Worm (Caenorhabditis elegans) whole organism, young adult: Measurements from ENCODE around the gene T24A6.7.

Source experiments
- C17E4.6 ChIP-seq: fragments of 200-800 bp; sonication (Bioruptor generic); IDR thresholded peaks from 2 replicates; pipeline ENCODE4 v1.3.6; 2022; ENCODE audit warnings: missing genetic modification reagents, missing genetic modification characterization, missing compliant biosample characterization
- F22D6.2 ChIP-seq: sonication (generic microtip); optimal IDR thresholded peaks from 2 replicates; lab custom pipeline; 2016; ENCODE audit warnings: mild to moderate bottlenecking, missing genetic modification characterization, missing compliant biosample characterization
- F23B12.7 ChIP-seq: sonication (generic microtip); optimal IDR thresholded peaks from 2 replicates; lab custom pipeline; 2017; ENCODE audit warnings: missing genetic modification characterization, mild to moderate bottlenecking, missing compliant biosample characterization, antibody characterized with exemption, moderate library complexity; ENCODE audit not compliant: insufficient read depth
- F33H1.4 ChIP-seq: fragments of 200-800 bp; sonication (Bioruptor generic); IDR thresholded peaks from 2 replicates; pipeline ENCODE4 v1.3.6; 2022; ENCODE audit warnings: missing genetic modification reagents, missing genetic modification characterization, missing compliant biosample characterization
- F55B11.4 ChIP-seq: sonication (generic microtip); optimal IDR thresholded peaks from 2 replicates; lab custom pipeline; 2016; ENCODE audit warnings: missing compliant biosample characterization, missing genetic modification characterization, borderline replicate concordance; ENCODE audit not compliant: insufficient read depth
- Y95B8A.8 ChIP-seq: fragments of 200-800 bp; sonication (Bioruptor generic); IDR thresholded peaks from 2 replicates; pipeline ENCODE4 v1.3.6; 2022; ENCODE audit warnings: missing genetic modification reagents, missing genetic modification characterization, missing compliant biosample characterization
- ama-1 ChIP-seq, 3 experiments: fragments of 150-350 bp in 1 of 3; sonication (generic microtip) in 2 of 3; optimal IDR thresholded peaks; 2 replicates each; lab custom pipeline; 2014 to 2018; ENCODE audit warnings: missing biosample characterization in 2 of 3, missing genetic modification characterization in 2 of 3, missing genetic modification reagents in 2 of 3
- aptf-3 ChIP-seq: fragments of 200-800 bp; sonication (Bioruptor generic); IDR thresholded peaks from 2 replicates; pipeline ENCODE4 v1.3.6; 2022; ENCODE audit warnings: missing genetic modification characterization, missing compliant biosample characterization
- atf-7 ChIP-seq: sonication (generic microtip); optimal IDR thresholded peaks from 2 replicates; lab custom pipeline; 2017; ENCODE audit warnings: mild to moderate bottlenecking, missing genetic modification characterization, missing compliant biosample characterization
- ccch-3 ChIP-seq: fragments of 200-800 bp; sonication (Bioruptor generic); optimal IDR thresholded peaks from 2 replicates; lab custom pipeline; 2018; ENCODE audit warnings: mild to moderate bottlenecking, missing genetic modification characterization, missing compliant biosample characterization
- ceh-40 ChIP-seq: fragments of 200-800 bp; sonication (Bioruptor generic); IDR thresholded peaks from 2 replicates; pipeline ENCODE4 v1.3.6; 2022; ENCODE audit warnings: missing genetic modification characterization, missing compliant biosample characterization
- ceh-79 ChIP-seq: sonication (generic microtip); optimal IDR thresholded peaks from 2 replicates; lab custom pipeline; 2017; ENCODE audit warnings: mild to moderate bottlenecking, missing genetic modification characterization, missing compliant biosample characterization
- dox-1 ChIP-seq: fragments of 200-800 bp; sonication (Bioruptor generic); IDR thresholded peaks from 2 replicates; pipeline ENCODE4 v1.3.6; 2022; ENCODE audit warnings: missing genetic modification reagents, missing genetic modification characterization, missing compliant biosample characterization
- efl-1 ChIP-seq: fragments of 150-350 bp; optimal IDR thresholded peaks from 2 replicates; lab custom pipeline; 2014; ENCODE audit warnings: missing biosample characterization, missing genetic modification reagents, missing genetic modification characterization
- him-1 ChIP-seq: sonication (generic microtip); optimal IDR thresholded peaks from 2 replicates; lab custom pipeline; 2016; ENCODE audit warnings: missing genotype, missing genetic modification reagents, missing genetic modification characterization, missing compliant biosample characterization
- hmg-1.2 ChIP-seq: fragments of 200-800 bp; sonication (Bioruptor generic); IDR thresholded peaks from 2 replicates; pipeline ENCODE4 v1.3.6; 2022; ENCODE audit warnings: missing genetic modification reagents, missing genetic modification characterization, missing compliant biosample characterization
- hmg-20 ChIP-seq: fragments of 200-800 bp; sonication (Bioruptor generic); IDR thresholded peaks from 2 replicates; pipeline ENCODE4 v1.3.6; 2022; ENCODE audit warnings: missing genetic modification reagents, missing genetic modification characterization, missing compliant biosample characterization
- lin-35 ChIP-seq, 3 experiments: fragments of 150-350 bp in 2 of 3; sonication (generic microtip) in 1 of 3; optimal IDR thresholded peaks; 2 replicates each; lab custom pipeline; 2014 to 2018; ENCODE audit warnings: missing biosample characterization in 3 of 3, missing genetic modification characterization in 3 of 3, missing genetic modification reagents in 3 of 3
- lin-54 ChIP-seq: fragments of 200-800 bp; sonication (Bioruptor generic); optimal IDR thresholded peaks from 2 replicates; lab custom pipeline; 2018; ENCODE audit warnings: mild to moderate bottlenecking, missing genetic modification characterization, missing compliant biosample characterization
- lir-1 ChIP-seq: fragments of 200-800 bp; sonication (Bioruptor generic); conservative IDR thresholded peaks from 2 replicates; pipeline ENCODE4 v1.3.6; 2022; ENCODE audit warnings: missing genetic modification reagents, missing genetic modification characterization, missing compliant biosample characterization
- lsl-1 ChIP-seq: fragments of 200-800 bp; sonication (Bioruptor generic); optimal IDR thresholded peaks from 2 replicates; lab custom pipeline; 2018; ENCODE audit warnings: mild to moderate bottlenecking, missing genetic modification characterization, moderate library complexity, missing compliant biosample characterization
- lsy-27 ChIP-seq: sonication (generic microtip); optimal IDR thresholded peaks from 2 replicates; lab custom pipeline; 2017; ENCODE audit warnings: missing genetic modification characterization, mild to moderate bottlenecking, missing compliant biosample characterization, antibody characterized with exemption, missing genotype, borderline replicate concordance; ENCODE audit not compliant: insufficient read depth
- madf-6 ChIP-seq: fragments of 200-800 bp; sonication (Bioruptor generic); IDR thresholded peaks from 2 replicates; pipeline ENCODE4 v1.3.6; 2022; ENCODE audit warnings: missing genetic modification reagents, missing genetic modification characterization, missing compliant biosample characterization
- nfyb-1 ChIP-seq: fragments of 200-800 bp; sonication (Bioruptor generic); IDR thresholded peaks from 2 replicates; pipeline ENCODE4 v1.3.6; 2022; ENCODE audit warnings: missing genetic modification reagents, missing genetic modification characterization, missing compliant biosample characterization
- nhr-80 ChIP-seq: sonication (generic microtip); optimal IDR thresholded peaks from 2 replicates; lab custom pipeline; 2016; ENCODE audit warnings: missing genetic modification characterization, missing compliant biosample characterization
- nhr-90 ChIP-seq: sonication (generic microtip); optimal IDR thresholded peaks from 2 replicates; lab custom pipeline; 2016; ENCODE audit warnings: missing genotype, mild to moderate bottlenecking, missing genetic modification characterization, missing compliant biosample characterization
- pha-4 ChIP-seq: fragments of 150-350 bp; sonication (generic microtip); optimal IDR thresholded peaks from 2 replicates; lab custom pipeline; 2014; ENCODE audit warnings: missing biosample characterization, missing genetic modification reagents, missing genetic modification characterization
- snpc-1.3 ChIP-seq: sonication (generic microtip); optimal IDR thresholded peaks from 2 replicates; lab custom pipeline; 2017; ENCODE audit warnings: missing genetic modification characterization, mild to moderate bottlenecking, missing compliant biosample characterization, antibody characterized with exemption, moderate library complexity, missing genotype, missing genetic modification reagents; ENCODE audit not compliant: insufficient read depth
- snpc-3.4 ChIP-seq: sonication (generic microtip); optimal IDR thresholded peaks from 2 replicates; lab custom pipeline; 2017; ENCODE audit warnings: missing genetic modification characterization, mild to moderate bottlenecking, missing compliant biosample characterization, antibody characterized with exemption, moderate library complexity, missing genotype, missing genetic modification reagents
- tbp1 ChIP-seq: fragments of 200-800 bp; sonication (Bioruptor generic); optimal IDR thresholded peaks from 2 replicates; lab custom pipeline; 2018; ENCODE audit warnings: mild to moderate bottlenecking, missing genetic modification characterization, missing compliant biosample characterization
- unc-130 ChIP-seq: sonication (generic microtip); optimal IDR thresholded peaks from 2 replicates; lab custom pipeline; 2016; ENCODE audit warnings: missing genetic modification reagents, missing genetic modification characterization, missing compliant biosample characterization
- unc-62 ChIP-seq: fragments of 150-350 bp; optimal IDR thresholded peaks from 2 replicates; lab custom pipeline; 2014; ENCODE audit warnings: missing biosample characterization, missing genetic modification reagents, missing genetic modification characterization
- xnd-1 ChIP-seq: sonication (generic microtip); optimal IDR thresholded peaks from 2 replicates; lab custom pipeline; 2016; ENCODE audit warnings: missing genotype, missing genetic modification reagents, missing genetic modification characterization, missing compliant biosample characterization
- zfh-2 ChIP-seq: fragments of 200-800 bp; sonication (Bioruptor generic); conservative IDR thresholded peaks from 2 replicates; pipeline ENCODE4 v1.3.6; 2022; ENCODE audit warnings: missing genetic modification reagents, missing genetic modification characterization, missing compliant biosample characterization
- ztf-22 ChIP-seq: fragments of 200-800 bp; sonication (Bioruptor generic); optimal IDR thresholded peaks from 2 replicates; lab custom pipeline; 2018; ENCODE audit warnings: mild to moderate bottlenecking, missing genetic modification characterization, moderate library complexity, missing compliant biosample characterization

The T24A6.7 gene

DNA sequence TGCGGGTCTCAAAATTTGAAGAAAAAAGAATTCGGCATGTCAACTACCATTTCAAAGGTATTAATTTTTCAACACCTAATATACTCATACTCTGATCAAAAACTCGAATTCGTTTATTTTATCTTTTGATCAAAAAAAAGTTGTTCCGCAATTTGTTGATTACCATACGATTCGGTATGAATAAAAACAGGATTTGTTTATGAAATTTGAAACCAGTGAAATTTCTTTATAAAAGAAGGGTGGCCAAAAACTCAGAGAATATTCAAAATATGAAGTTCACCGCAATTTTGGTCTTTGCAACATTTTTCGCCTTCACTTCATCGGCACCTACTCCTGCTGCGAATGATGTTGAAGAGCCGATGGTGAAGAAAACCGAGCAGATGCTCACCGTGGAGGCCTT is 23.0 kb upstream of the T24A6.7 start, which contains the start of the genes C07G3.8 and C07G3.10:
TSS of gene C07G3.8 (minus strand) at position 101 of the 400 bp plus-strand sequence.
TSS of gene C07G3.10 (plus strand) at position 270 of the 400 bp plus-strand sequence.
- TF ChIP-seq unc-130 (GFP tag; lab: Kevin White, UChicago) (no peak), tbp1 (GFP tag; lab: Kevin White, UChicago) (no peak)
- TF ChIP-seq, all 124 proteins: peak for 0

DNA sequence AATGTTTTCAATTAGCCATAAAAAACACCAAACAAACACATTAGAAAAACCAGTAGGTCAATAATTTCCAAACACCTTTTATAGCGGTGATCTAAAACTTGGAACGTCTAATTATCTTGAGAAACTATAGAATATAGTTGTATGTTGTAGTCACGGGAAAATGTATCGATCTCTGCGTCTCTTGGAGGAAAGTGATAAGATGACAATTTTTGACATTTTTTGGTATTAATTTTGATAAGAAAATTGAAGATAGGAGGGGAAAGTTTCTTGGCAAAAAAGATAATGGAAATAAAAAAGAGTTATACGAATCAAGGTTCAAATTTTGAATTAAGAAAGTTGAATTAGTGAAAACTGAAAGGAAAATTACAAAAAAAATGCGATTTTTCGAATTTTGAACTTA is 19.3 kb upstream of the T24A6.7 start:
- no peak for TF ChIP-seq F23B12.7 (tag; lab: Kevin White, UChicago)
- no peak for TF ChIP-seq F55B11.4 (tag; lab: Kevin White, UChicago)
- TF ChIP-seq nhr-80, result peak; percentile 79
- TF ChIP-seq efl-1 (GFP tag; lab: Kevin White, UChicago), result no peak
- TF ChIP-seq atf-7, result peak; percentile 26
- peak; percentile 21 for TF ChIP-seq tbp1 (GFP tag; lab: Kevin White, UChicago)
- TF ChIP-seq F22D6.2 (tag; lab: Kevin White, UChicago), result no peak
- peak; percentile 62 for TF ChIP-seq unc-62 (GFP tag; lab: Kevin White, UChicago)
- TF ChIP-seq pha-4 (tag; lab: Kevin White, UChicago), result peak; percentile 48

DNA sequence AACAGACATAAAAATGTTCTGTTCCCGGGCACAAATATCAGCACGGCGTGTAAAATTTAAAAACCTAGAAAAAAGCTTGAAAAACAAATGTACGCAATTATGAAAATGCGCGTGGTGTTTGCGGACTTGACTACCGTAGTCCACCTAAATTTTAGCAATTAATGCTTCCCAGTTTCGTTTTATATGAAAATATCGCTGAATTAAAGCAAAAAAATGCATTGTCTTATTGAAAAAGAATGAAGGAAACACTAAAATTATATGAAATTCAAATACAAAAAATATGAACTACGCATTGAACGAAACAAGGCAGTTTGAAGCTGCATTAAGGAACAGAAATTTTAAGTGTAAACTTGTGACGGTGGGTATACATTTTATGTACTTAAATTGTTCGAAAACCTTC is 18.8 kb upstream of the T24A6.7 start, which contains the start of gene ugt-64:
TSS of gene ugt-64 (minus strand) at position 101 of the 400 bp plus-strand sequence.
- TF ChIP-seq lsl-1, result peak; percentile 24

DNA sequence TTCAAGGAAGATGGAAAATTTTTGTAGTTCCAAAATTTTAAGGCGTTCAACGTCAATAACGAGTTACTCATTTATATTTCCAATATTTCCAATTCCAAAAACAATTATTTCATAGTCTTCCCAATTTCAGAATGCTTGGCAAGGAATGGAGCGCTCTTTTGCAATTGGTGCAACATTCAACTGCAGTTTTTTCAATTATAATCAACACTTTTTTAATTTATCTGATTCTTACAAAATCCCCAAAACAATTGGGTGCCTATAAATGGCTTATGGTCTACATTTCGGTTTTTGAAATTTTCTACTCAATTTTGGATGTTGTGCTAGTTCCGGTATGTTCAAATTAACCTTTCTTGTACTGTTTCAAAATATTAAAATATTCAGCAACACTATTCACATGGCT is 17.4 kb upstream of the T24A6.7 start, which contains the start of gene str-225:
TSS of gene str-225 (plus strand) at position 132 of the 400 bp plus-strand sequence.
- TF ChIP-seq hmg-20 (no peak), ceh-79 (tag; lab: Kevin White, UChicago) (no peak)

DNA sequence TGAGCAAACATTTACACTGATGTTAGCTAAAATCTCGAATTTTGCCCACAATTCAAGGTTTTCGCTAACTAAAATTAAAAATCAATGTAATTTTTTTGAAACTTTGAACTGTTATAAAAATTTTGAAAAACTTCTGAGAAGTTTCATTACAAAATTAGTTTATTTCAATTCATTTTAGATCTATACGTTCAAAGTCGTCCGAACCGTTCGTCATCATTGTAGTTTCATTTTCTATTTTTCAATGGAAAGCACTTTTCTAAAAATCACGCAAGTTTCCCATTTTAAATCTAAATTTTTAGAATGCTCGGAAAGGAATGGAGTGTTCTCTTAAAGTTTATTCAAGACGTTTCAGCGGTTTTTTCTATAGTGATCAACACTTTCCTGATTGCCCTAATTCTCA is 15.2 kb upstream of the T24A6.7 start, which contains the start of gene str-228:
TSS of gene str-228 (plus strand) at position 301 of the 400 bp plus-strand sequence.
- TF ChIP-seq F33H1.4 (GFP tag; lab: Robert Waterston, UW) (no peak), lsy-27 (tag; lab: Kevin White, UChicago) (no peak), hmg-1.2 (no peak), lir-1 (no peak), C17E4.6 (GFP tag; lab: Robert Waterston, UW) (no peak), ama-1 (optimal IDR thresholded peaks at IDR 0.05; lab: Kevin White, UChicago) (no peak), ama-1 (GFP tag; optimal IDR thresholded peaks at IDR 0.05; lab: Kevin White, UChicago) (no peak), xnd-1 (tag; lab: Kevin White, UChicago) (no peak), ztf-22 (no peak), ccch-3 (GFP tag; lab: Kevin White, UChicago) (no peak)

DNA sequence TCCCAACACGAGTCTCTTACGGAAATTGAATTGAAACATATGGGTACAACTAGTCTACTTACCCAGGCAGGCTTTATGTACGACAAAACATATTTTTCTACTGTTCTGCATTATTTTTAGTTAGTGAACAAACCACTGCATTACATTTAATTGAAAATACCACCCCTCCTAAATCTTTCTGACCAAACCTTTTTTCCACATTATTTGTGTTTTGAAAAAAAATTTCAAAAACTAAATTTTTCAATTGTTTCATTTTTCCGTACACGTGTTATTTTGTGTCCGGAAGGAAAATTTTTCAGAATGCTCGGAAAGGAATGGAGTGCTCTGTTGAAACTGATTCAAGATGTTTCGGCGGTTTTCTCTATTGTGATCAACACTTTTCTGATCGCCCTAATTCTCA is 12.7 kb upstream of the T24A6.7 start, which contains the start of gene str-226:
TSS of gene str-226 (plus strand) at position 301 of the 400 bp plus-strand sequence.
- TF ChIP-seq xnd-1 (tag; lab: Kevin White, UChicago) (no peak), Y95B8A.8 (no peak), ceh-40 (GFP tag; lab: Robert Waterston, UW) (no peak), nhr-90 (tag; lab: Kevin White, UChicago) (no peak), dox-1 (GFP tag; lab: Robert Waterston, UW) (no peak), atf-7 (no peak), zfh-2 (GFP tag; lab: Robert Waterston, UW) (no peak), him-1 (no peak), aptf-3 (no peak), lin-54 (GFP tag; lab: Kevin White, UChicago) (no peak), madf-6 (GFP tag; lab: Robert Waterston, UW) (no peak), snpc-1.3 (tag; lab: Kevin White, UChicago) (no peak), nfyb-1 (no peak), snpc-3.4 (tag; lab: Kevin White, UChicago) (no peak), lin-35 (GFP tag; optimal IDR thresholded peaks at IDR 0.05; lab: Kevin White, UChicago) (no peak), F55B11.4 (tag; lab: Kevin White, UChicago) (no peak)
